Worm (Caenorhabditis elegans) whole organism, young adult: ENCODE results near the gene C29F9.2.

ENCODE experiments used
- B0261.1 ChIP-seq: sonication (generic microtip); optimal IDR thresholded peaks from 2 replicates; lab custom pipeline; 2016; ENCODE audit warnings: mild to moderate bottlenecking, missing genetic modification characterization, moderate library complexity, missing compliant biosample characterization
- F23B12.7 ChIP-seq: sonication (generic microtip); optimal IDR thresholded peaks from 2 replicates; lab custom pipeline; 2017; ENCODE audit warnings: missing genetic modification characterization, mild to moderate bottlenecking, missing compliant biosample characterization, antibody characterized with exemption, moderate library complexity; ENCODE audit not compliant: insufficient read depth
- F57A8.1 ChIP-seq: fragments of 200-800 bp; sonication (Bioruptor generic); optimal IDR thresholded peaks from 2 replicates; lab custom pipeline; 2018; ENCODE audit warnings: mild to moderate bottlenecking, missing genetic modification characterization, moderate library complexity, missing compliant biosample characterization
- F57C9.4 ChIP-seq: sonication (generic microtip); optimal IDR thresholded peaks from 2 replicates; lab custom pipeline; 2017; ENCODE audit warnings: mild to moderate bottlenecking, missing genetic modification characterization, missing compliant biosample characterization
- T26A5.8 ChIP-seq: sonication (generic microtip); optimal IDR thresholded peaks from 2 replicates; lab custom pipeline; 2016; ENCODE audit warnings: missing genetic modification characterization, missing compliant biosample characterization
- Y53F4B.3 ChIP-seq: fragments of 200-800 bp; sonication (Bioruptor generic); IDR thresholded peaks from 2 replicates; pipeline ENCODE4 v1.3.6; 2022; ENCODE audit warnings: missing genetic modification reagents, missing genetic modification characterization, missing compliant biosample characterization
- Y53G8AR.9 ChIP-seq: fragments of 200-800 bp; sonication (Bioruptor generic); conservative IDR thresholded peaks from 2 replicates; pipeline ENCODE4 v1.3.6; 2022; ENCODE audit warnings: missing genetic modification reagents, missing genetic modification characterization, missing compliant biosample characterization
- Y67H2A.10 ChIP-seq: fragments of 200-800 bp; sonication (Bioruptor generic); conservative IDR thresholded peaks from 2 replicates; pipeline ENCODE4 v1.3.6; 2022; ENCODE audit warnings: missing genetic modification reagents, missing genetic modification characterization, missing compliant biosample characterization
- aptf-3 ChIP-seq: fragments of 200-800 bp; sonication (Bioruptor generic); IDR thresholded peaks from 2 replicates; pipeline ENCODE4 v1.3.6; 2022; ENCODE audit warnings: missing genetic modification characterization, missing compliant biosample characterization
- atf-7 ChIP-seq: sonication (generic microtip); optimal IDR thresholded peaks from 2 replicates; lab custom pipeline; 2017; ENCODE audit warnings: mild to moderate bottlenecking, missing genetic modification characterization, missing compliant biosample characterization
- attf-5 ChIP-seq: fragments of 200-800 bp; sonication (Bioruptor generic); optimal IDR thresholded peaks from 2 replicates; lab custom pipeline; 2018; ENCODE audit warnings: mild to moderate bottlenecking, missing genetic modification characterization, missing compliant biosample characterization
- ccch-3 ChIP-seq: fragments of 200-800 bp; sonication (Bioruptor generic); optimal IDR thresholded peaks from 2 replicates; lab custom pipeline; 2018; ENCODE audit warnings: mild to moderate bottlenecking, missing genetic modification characterization, missing compliant biosample characterization
- cebp-1 ChIP-seq, 2 experiments: fragments of 200-800 bp in 1 of 2; sonication (Bioruptor generic) in 1 of 2; sonication (generic microtip) in 1 of 2; IDR thresholded peaks in 1 of 2; optimal IDR thresholded peaks in 1 of 2; 2 replicates each; pipeline versions ENCODE4 v1.3.6 to Lab custom; 2017 to 2022; ENCODE audit warnings: missing compliant biosample characterization in 2 of 2, missing genetic modification characterization in 2 of 2, mild to moderate bottlenecking in 1 of 2, missing genetic modification reagents in 1 of 2, moderate library complexity in 1 of 2
- ceh-27 ChIP-seq: fragments of 200-800 bp; sonication (Bioruptor generic); optimal IDR thresholded peaks from 2 replicates; lab custom pipeline; 2018; ENCODE audit warnings: mild to moderate bottlenecking, missing genetic modification characterization, moderate library complexity, missing compliant biosample characterization
- ceh-79 ChIP-seq: sonication (generic microtip); optimal IDR thresholded peaks from 2 replicates; lab custom pipeline; 2017; ENCODE audit warnings: mild to moderate bottlenecking, missing genetic modification characterization, missing compliant biosample characterization
- ceh-91 ChIP-seq: fragments of 200-800 bp; sonication (Bioruptor generic); IDR thresholded peaks from 2 replicates; pipeline ENCODE4 v1.3.6; 2022; ENCODE audit warnings: missing genetic modification reagents, missing genetic modification characterization, missing compliant biosample characterization
- chd-7 ChIP-seq: sonication (generic microtip); optimal IDR thresholded peaks from 2 replicates; lab custom pipeline; 2016; ENCODE audit warnings: mild to moderate bottlenecking, missing genetic modification characterization, moderate library complexity, missing compliant biosample characterization
- dox-1 ChIP-seq: fragments of 200-800 bp; sonication (Bioruptor generic); IDR thresholded peaks from 2 replicates; pipeline ENCODE4 v1.3.6; 2022; ENCODE audit warnings: missing genetic modification reagents, missing genetic modification characterization, missing compliant biosample characterization
- egl-44 ChIP-seq: fragments of 200-800 bp; sonication (Bioruptor generic); IDR thresholded peaks from 2 replicates; pipeline ENCODE4 v1.3.6; 2022; ENCODE audit warnings: missing genetic modification reagents, missing genetic modification characterization, missing compliant biosample characterization
- gei-17 ChIP-seq: fragments of 200-800 bp; sonication (Bioruptor generic); optimal IDR thresholded peaks from 2 replicates; lab custom pipeline; 2018; ENCODE audit warnings: mild to moderate bottlenecking, missing genetic modification characterization, missing compliant biosample characterization
- hmg-1.2 ChIP-seq: fragments of 200-800 bp; sonication (Bioruptor generic); IDR thresholded peaks from 2 replicates; pipeline ENCODE4 v1.3.6; 2022; ENCODE audit warnings: missing genetic modification reagents, missing genetic modification characterization, missing compliant biosample characterization
- hmg-20 ChIP-seq: fragments of 200-800 bp; sonication (Bioruptor generic); IDR thresholded peaks from 2 replicates; pipeline ENCODE4 v1.3.6; 2022; ENCODE audit warnings: missing genetic modification reagents, missing genetic modification characterization, missing compliant biosample characterization
- let-526 ChIP-seq: fragments of 200-800 bp; sonication (Bioruptor generic); IDR thresholded peaks from 2 replicates; pipeline ENCODE4 v1.3.6; 2022; ENCODE audit warnings: missing genetic modification reagents, missing genetic modification characterization, missing compliant biosample characterization
- lin-35 ChIP-seq, 3 experiments: fragments of 150-350 bp in 2 of 3; sonication (generic microtip) in 1 of 3; optimal IDR thresholded peaks; 2 replicates each; lab custom pipeline; 2014 to 2018; ENCODE audit warnings: missing biosample characterization in 3 of 3, missing genetic modification characterization in 3 of 3, missing genetic modification reagents in 3 of 3
- mcd-1 ChIP-seq: fragments of 200-800 bp; sonication (Bioruptor generic); IDR thresholded peaks from 2 replicates; pipeline ENCODE4 v1.3.6; 2022; ENCODE audit warnings: missing genetic modification reagents, missing genetic modification characterization, missing compliant biosample characterization
- nfya-2 ChIP-seq: fragments of 200-800 bp; sonication (Bioruptor generic); IDR thresholded peaks from 2 replicates; pipeline ENCODE4 v1.3.6; 2022; ENCODE audit warnings: missing genetic modification reagents, missing genetic modification characterization, missing compliant biosample characterization
- nhr-80 ChIP-seq: sonication (generic microtip); optimal IDR thresholded peaks from 2 replicates; lab custom pipeline; 2016; ENCODE audit warnings: missing genetic modification characterization, missing compliant biosample characterization
- rec-8 ChIP-seq, 2 experiments: sonication (generic microtip); optimal IDR thresholded peaks; 2 replicates each; lab custom pipeline; 2016; ENCODE audit warnings: mild to moderate bottlenecking in 2 of 2, missing genetic modification characterization in 2 of 2, missing genetic modification reagents in 2 of 2, missing genotype in 2 of 2, missing biosample characterization in 1 of 2, missing compliant biosample characterization in 1 of 2, moderate library complexity in 1 of 2
- snpc-3.4 ChIP-seq: sonication (generic microtip); optimal IDR thresholded peaks from 2 replicates; lab custom pipeline; 2017; ENCODE audit warnings: missing genetic modification characterization, mild to moderate bottlenecking, missing compliant biosample characterization, antibody characterized with exemption, moderate library complexity, missing genotype, missing genetic modification reagents
- tbp1 ChIP-seq: fragments of 200-800 bp; sonication (Bioruptor generic); optimal IDR thresholded peaks from 2 replicates; lab custom pipeline; 2018; ENCODE audit warnings: mild to moderate bottlenecking, missing genetic modification characterization, missing compliant biosample characterization
- tlf-1 ChIP-seq: fragments of 200-800 bp; sonication (Bioruptor generic); optimal IDR thresholded peaks from 2 replicates; lab custom pipeline; 2018; ENCODE audit warnings: mild to moderate bottlenecking, missing genetic modification characterization, missing compliant biosample characterization
- xnd-1 ChIP-seq: sonication (generic microtip); optimal IDR thresholded peaks from 2 replicates; lab custom pipeline; 2016; ENCODE audit warnings: missing genotype, missing genetic modification reagents, missing genetic modification characterization, missing compliant biosample characterization
- ztf-18 ChIP-seq: sonication (generic microtip); optimal IDR thresholded peaks from 2 replicates; lab custom pipeline; 2016; ENCODE audit warnings: missing genotype, mild to moderate bottlenecking, missing genetic modification characterization, missing compliant biosample characterization
- ztf-3 ChIP-seq: fragments of 200-800 bp; sonication (Bioruptor generic); optimal IDR thresholded peaks from 2 replicates; lab custom pipeline; 2018; ENCODE audit warnings: mild to moderate bottlenecking, missing genetic modification characterization, missing compliant biosample characterization

Gene C29F9.2

DNA sequence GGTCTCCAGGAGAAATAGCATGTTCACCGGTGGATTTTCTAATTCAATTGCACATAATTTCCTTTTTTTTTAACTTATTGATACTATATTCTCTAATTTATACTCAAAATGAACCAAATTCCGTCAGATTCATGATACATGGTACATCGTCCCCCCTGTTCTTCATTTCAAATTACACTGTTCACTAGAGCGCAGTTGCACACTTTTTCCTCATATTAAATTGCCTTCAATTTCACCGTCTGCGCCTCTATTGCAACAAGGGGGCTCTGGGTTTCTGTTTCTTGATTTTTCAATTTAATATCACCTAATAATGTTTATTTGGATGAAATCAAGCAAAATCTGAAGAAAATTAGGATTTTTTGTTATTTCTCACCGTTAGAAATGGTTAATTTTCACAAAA is 880 bp downstream of the C29F9.2 start:
- TF ChIP-seq ceh-27 (no peak), hmg-1.2 (peak; percentile 62; the same call in 1 of the 2 replicates), nhr-80 (tag; lab: Kevin White, UChicago) (peak; percentile 7), lin-35 (GFP tag; optimal IDR thresholded peaks at IDR 0.05; lab: Kevin White, UChicago) (peak in 1 of 3 experiments; percentile 28), attf-5 (GFP tag; lab: Kevin White, UChicago) (peak; percentile 54), mcd-1 (GFP tag; lab: Robert Waterston, UW) (peak; percentile 81), T26A5.8 (no peak), dox-1 (no peak), Y53G8AR.9 (GFP tag; lab: Robert Waterston, UW) (no peak)

DNA sequence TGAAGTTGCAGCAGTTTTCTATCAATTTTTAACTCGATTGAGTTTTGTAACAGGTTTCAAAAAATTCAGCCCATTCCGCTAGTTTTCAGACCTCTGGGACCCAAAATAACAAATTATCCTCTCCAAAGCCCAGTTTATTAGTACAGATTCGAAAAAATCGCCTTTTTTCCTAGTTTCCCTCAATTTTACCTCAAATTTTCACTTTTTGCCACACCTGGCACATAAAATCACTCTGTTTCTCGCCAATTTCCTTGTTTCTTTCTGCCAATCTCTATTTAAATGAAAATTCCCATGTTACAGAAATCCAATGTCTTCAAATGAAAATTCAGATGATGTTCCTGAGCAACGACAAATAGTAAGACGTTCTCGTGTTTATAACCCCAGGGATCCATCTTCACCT is 1.4 kb downstream of the C29F9.2 start, which contains the start of gene pals-22:
Gene pals-22, plus strand, starts transcription at position 301 of the 400 bp plus-strand sequence.
- TF ChIP-seq ceh-91 (GFP tag; lab: Robert Waterston, UW) = no peak
- TF ChIP-seq tbp1 (GFP tag; lab: Kevin White, UChicago) = no peak
- TF ChIP-seq chd-7 = no peak
- TF ChIP-seq B0261.1 (tag; lab: Kevin White, UChicago) = no peak
- no peak for TF ChIP-seq nfya-2
- TF ChIP-seq gei-17 (GFP tag; lab: Kevin White, UChicago) = no peak
- no peak for TF ChIP-seq F23B12.7 (tag; lab: Kevin White, UChicago)
- no peak for TF ChIP-seq xnd-1 (tag; lab: Kevin White, UChicago)
- no peak for TF ChIP-seq rec-8 (tag; optimal IDR thresholded peaks at IDR 0.05; lab: Kevin White, UChicago)
- TF ChIP-seq F57C9.4 (tag; lab: Kevin White, UChicago) = no peak
- TF ChIP-seq, all 124 proteins: peak for 0

DNA sequence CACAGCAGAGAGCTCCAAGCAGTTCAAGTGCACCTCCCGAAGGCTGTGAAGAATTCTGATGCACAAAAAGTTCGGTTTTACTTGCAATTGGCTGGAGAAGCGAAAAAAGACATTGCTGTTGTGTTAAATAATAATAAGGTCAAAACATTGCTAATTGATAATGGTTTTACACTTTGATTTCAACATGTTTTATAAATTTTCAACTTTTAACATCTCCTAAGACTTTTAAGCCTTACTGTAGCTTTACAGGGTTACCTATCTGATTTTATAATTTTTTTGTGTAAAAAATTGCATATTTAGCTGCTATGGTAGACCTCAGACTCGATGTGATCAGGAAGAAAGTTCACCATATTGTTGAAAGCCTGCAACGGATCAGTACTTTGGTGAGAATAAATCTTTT is 3.4 kb downstream of the C29F9.2 start, which contains the start of gene pals-25:
Gene pals-25, plus strand, starts transcription at position 301 of the 400 bp plus-strand sequence.
- TF ChIP-seq ceh-79 (tag; lab: Kevin White, UChicago) (no peak), ztf-18 (no peak), ceh-27 (no peak), hmg-20 (GFP tag; lab: Robert Waterston, UW) (no peak), let-526 (GFP tag; lab: Robert Waterston, UW) (no peak), snpc-3.4 (tag; lab: Kevin White, UChicago) (no peak), egl-44 (GFP tag; lab: Robert Waterston, UW) (no peak)

- TF ChIP-seq aptf-3 (no peak), ceh-91 (GFP tag; lab: Robert Waterston, UW) (no peak), egl-44 (GFP tag; lab: Robert Waterston, UW) (no peak), ccch-3 (GFP tag; lab: Kevin White, UChicago) (no peak), B0261.1 (tag; lab: Kevin White, UChicago) (no peak), Y67H2A.10 (GFP tag; lab: Robert Waterston, UW) (no peak), hmg-20 (GFP tag; lab: Robert Waterston, UW) (no peak), rec-8 (tag; optimal IDR thresholded peaks at IDR 0.05; lab: Kevin White, UChicago) (no peak), chd-7 (no peak), tlf-1 (no peak), atf-7 (tag; lab: Kevin White, UChicago) (no peak), F23B12.7 (tag; lab: Kevin White, UChicago) (no peak), ztf-3 (GFP tag; lab: Kevin White, UChicago) (no peak), F57A8.1 (GFP tag; lab: Kevin White, UChicago) (no peak), Y53F4B.3 (GFP tag; lab: Robert Waterston, UW) (no peak), cebp-1 (GFP tag; IDR thresholded peaks at IDR 0.05; lab: Robert Waterston, UW) (no peak), cebp-1 (tag; optimal IDR thresholded peaks at IDR 0.05; lab: Kevin White, UChicago) (no peak)
Measured at ce11 chrIII:140904-141303, 10.2 kb downstream of the C29F9.2 start, which contains the start of gene fbxb-81. fbxb-81 (minus strand) TSS chrIII:141217.
